Worm (Caenorhabditis elegans) whole organism, L2 larva: ENCODE data around the gene srv-11.

Source experiments
- aly-2 ChIP-seq: fragments of 150-350 bp; optimal IDR thresholded peaks from 2 replicates; lab custom pipeline; 2014; ENCODE audit warnings: missing biosample characterization, missing genetic modification characterization
- ama-1 ChIP-seq: fragments of 150-350 bp; optimal IDR thresholded peaks from 2 replicates; lab custom pipeline; 2018; ENCODE audit warnings: inconsistent platforms
- dmd-4 ChIP-seq: sonication (generic microtip); optimal IDR thresholded peaks from 2 replicates; lab custom pipeline; 2017; ENCODE audit warnings: missing biosample characterization, missing genetic modification characterization
- elt-3 ChIP-seq: sonication (generic microtip); optimal IDR thresholded peaks from 2 replicates; lab custom pipeline; 2017; ENCODE audit warnings: missing biosample characterization, missing genetic modification characterization
- fos-1 ChIP-seq: fragments of 150-350 bp; optimal IDR thresholded peaks from 2 replicates; lab custom pipeline; 2014; ENCODE audit warnings: missing biosample characterization, missing genetic modification characterization
- lin-11 ChIP-seq: fragments of 150-350 bp; sonication (generic microtip); optimal IDR thresholded peaks from 2 replicates; lab custom pipeline; 2014; ENCODE audit warnings: missing biosample characterization, missing genetic modification characterization, inconsistent platforms, mixed read lengths
- lsy-2 ChIP-seq, 2 experiments: fragments of 150-350 bp in 1 of 2; sonication (generic microtip) in 1 of 2; optimal IDR thresholded peaks; 2 replicates each; lab custom pipeline; 2014 to 2017; ENCODE audit warnings: missing biosample characterization in 2 of 2, missing genetic modification characterization in 2 of 2
- nhr-10 ChIP-seq: sonication (generic microtip); optimal IDR thresholded peaks from 2 replicates; lab custom pipeline; 2017; ENCODE audit warnings: missing biosample characterization, missing genetic modification characterization
- nhr-237 ChIP-seq: fragments of 150-350 bp; optimal IDR thresholded peaks from 2 replicates; lab custom pipeline; 2014; ENCODE audit warnings: missing biosample characterization, missing genetic modification characterization
- nhr-25 ChIP-seq: fragments of 150-350 bp; sonication (generic microtip); optimal IDR thresholded peaks from 3 replicates; lab custom pipeline; 2014; ENCODE audit warnings: missing biosample characterization, missing genetic modification characterization
- nhr-6 ChIP-seq: fragments of 150-350 bp; optimal IDR thresholded peaks from 2 replicates; lab custom pipeline; 2014; ENCODE audit warnings: missing biosample characterization, missing genetic modification characterization
- skn-1 ChIP-seq: sonication (generic microtip); optimal IDR thresholded peaks from 2 replicates; lab custom pipeline; 2017; ENCODE audit warnings: missing biosample characterization, missing genetic modification characterization
- snpc-4 ChIP-seq: fragments of 150-350 bp; optimal IDR thresholded peaks from 2 replicates; lab custom pipeline; 2014; ENCODE audit warnings: missing biosample characterization, missing genetic modification characterization
- ztf-11 ChIP-seq: sonication (generic microtip); optimal IDR thresholded peaks from 2 replicates; lab custom pipeline; 2017; ENCODE audit warnings: missing biosample characterization, missing genetic modification characterization

- no peak for TF ChIP-seq nhr-25
- TF ChIP-seq snpc-4 (tag; lab: Kevin White, UChicago) = no peak
- TF ChIP-seq ztf-11 (tag; lab: Kevin White, UChicago) = no peak
- TF ChIP-seq lin-11 (tag; lab: Kevin White, UChicago) = no peak
- TF ChIP-seq dmd-4 (tag; lab: Kevin White, UChicago) = no peak
- TF ChIP-seq nhr-10 (tag; lab: Kevin White, UChicago) = no peak
- TF ChIP-seq lsy-2 (tag; optimal IDR thresholded peaks at IDR 0.05; lab: Kevin White, UChicago) = no peak
- no peak for TF ChIP-seq elt-3
- TF ChIP-seq ama-1 (lab: Kevin White, UChicago) = no peak
- no peak for TF ChIP-seq fos-1 (tag; lab: Kevin White, UChicago)
- no peak for TF ChIP-seq nhr-237 (tag; lab: Kevin White, UChicago)
- TF ChIP-seq skn-1 (tag; lab: Kevin White, UChicago) = no peak
- TF ChIP-seq nhr-6 (tag; lab: Kevin White, UChicago) = no peak
- TF ChIP-seq aly-2 (tag; lab: Kevin White, UChicago) = no peak
Observed at ce11 chrIV:16221559-16221958, at the start of gene srv-11.
